Fruit fly (Drosophila melanogaster): ENCODE results near the gene CG32192.

Gene CG32192

DNA sequence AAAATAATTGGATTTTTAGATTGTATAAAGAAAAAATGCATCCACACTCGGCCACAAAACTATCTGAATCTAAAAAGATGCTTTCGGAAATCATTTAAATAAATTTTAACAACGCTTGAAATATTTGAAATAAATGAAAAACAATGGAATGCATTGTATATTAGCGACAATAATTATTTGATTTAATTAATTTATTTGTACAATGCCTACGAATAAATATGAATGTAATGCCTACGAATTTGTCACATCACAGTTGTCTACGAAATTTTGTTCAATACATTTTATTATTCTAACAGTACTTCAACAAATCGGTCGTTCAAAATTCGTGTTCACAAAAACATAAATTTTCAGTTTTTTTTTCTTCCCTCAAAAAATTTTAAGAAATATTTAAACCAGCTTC, at the start of gene CG32192:
TSS of gene CG32192 (plus strand) at position 301 of the 400 bp plus-strand sequence.
- TF ChIP-seq ovo (GFP tag; optimal IDR thresholded peaks at IDR 0.05) (no peak), CG11617 (GFP tag; optimal IDR thresholded peaks at IDR 0.05) (no peak), Crg-1 (GFP tag; optimal IDR thresholded peaks at IDR 0.05) (no peak), Clk (GFP tag; optimal IDR thresholded peaks at IDR 0.05) (no peak), tj (GFP tag; optimal IDR thresholded peaks at IDR 0.05) (no peak), CG7045 (GFP tag; optimal IDR thresholded peaks at IDR 0.05) (no peak), kay (GFP tag; ENCODE audit: borderline replicate concordance) (no peak), CG7101 (tag; optimal IDR thresholded peaks at IDR 0.05) (no peak), Hr96 (GFP tag; optimal IDR thresholded peaks at IDR 0.05) (no peak), CG5204 (GFP tag; optimal IDR thresholded peaks at IDR 0.05) (no peak)

DNA sequence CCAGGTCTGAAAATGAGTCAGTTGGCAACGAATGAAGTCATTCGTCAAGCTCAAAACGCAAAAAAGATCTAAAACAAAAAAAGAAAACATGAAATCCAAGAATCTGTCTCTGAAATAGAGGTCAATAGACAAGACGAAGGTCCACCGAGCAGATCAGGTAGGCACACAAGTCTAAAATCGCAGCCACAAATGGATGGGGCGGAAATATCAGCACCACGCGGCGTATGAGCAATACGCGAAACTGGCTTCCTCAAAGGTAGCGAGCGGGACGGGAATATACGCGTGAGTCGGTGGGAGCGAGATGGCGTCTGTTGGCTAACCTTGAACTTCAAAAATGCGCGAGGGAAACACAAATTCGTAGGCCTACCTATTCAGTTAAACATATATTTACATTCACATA, 49.1 kb upstream of the CG32192 start:
- no peak for TF ChIP-seq Clk (GFP tag; optimal IDR thresholded peaks at IDR 0.05)
- no peak for TF ChIP-seq Mnt (GFP tag; optimal IDR thresholded peaks at IDR 0.05)
- no peak for TF ChIP-seq kay (GFP tag; ENCODE audit: borderline replicate concordance)
- no peak for TF ChIP-seq bab1 (GFP tag; optimal IDR thresholded peaks at IDR 0.05)
- no peak for TF ChIP-seq CG14711 (tag; optimal IDR thresholded peaks at IDR 0.05)
- TF ChIP-seq CG7101 (tag; optimal IDR thresholded peaks at IDR 0.05), result no peak
- no peak for TF ChIP-seq toe (GFP tag; optimal IDR thresholded peaks at IDR 0.05)
- no peak for TF ChIP-seq ovo (GFP tag; optimal IDR thresholded peaks at IDR 0.05)
- TF ChIP-seq CG5204 (GFP tag; optimal IDR thresholded peaks at IDR 0.05), result no peak

DNA sequence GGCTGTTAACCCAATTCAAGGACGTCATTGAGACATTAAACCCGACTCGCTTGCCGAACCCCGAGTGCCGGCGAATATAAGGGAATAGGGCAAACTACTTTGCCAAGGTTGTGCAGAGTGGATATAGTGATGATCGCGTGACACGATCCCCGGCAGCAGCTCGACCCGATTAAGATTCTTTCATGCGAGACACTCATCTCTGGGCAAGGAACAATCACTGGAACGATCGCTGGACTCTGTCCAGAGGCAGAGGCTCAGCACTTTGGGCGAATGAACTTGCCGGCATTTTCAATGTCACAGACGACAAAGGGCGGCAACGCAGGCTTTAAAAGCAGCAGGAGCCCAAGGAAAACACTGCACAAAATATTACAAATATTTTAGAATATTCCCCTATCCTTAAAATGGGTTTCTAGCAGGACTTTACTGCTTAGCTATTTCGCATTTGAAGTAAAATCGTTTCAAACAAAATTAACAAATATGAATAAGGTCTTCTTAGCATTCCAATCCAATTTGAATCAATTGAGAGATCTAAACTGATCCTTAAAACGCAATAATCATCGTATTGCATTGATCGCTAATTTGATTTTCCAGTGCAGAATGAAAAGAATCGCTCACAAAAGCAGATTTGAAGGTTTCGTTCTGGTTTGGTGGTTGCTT, 48.1 kb upstream of the CG32192 start:
- TF ChIP-seq CG11617 (GFP tag; optimal IDR thresholded peaks at IDR 0.05), result no peak
- no peak for TF ChIP-seq pad (GFP tag; optimal IDR thresholded peaks at IDR 0.05)
- no peak for TF ChIP-seq CG14711 (tag; optimal IDR thresholded peaks at IDR 0.05)
- no peak for TF ChIP-seq toe (GFP tag; optimal IDR thresholded peaks at IDR 0.05)
- TF ChIP-seq tj (GFP tag; optimal IDR thresholded peaks at IDR 0.05), result no peak

DNA sequence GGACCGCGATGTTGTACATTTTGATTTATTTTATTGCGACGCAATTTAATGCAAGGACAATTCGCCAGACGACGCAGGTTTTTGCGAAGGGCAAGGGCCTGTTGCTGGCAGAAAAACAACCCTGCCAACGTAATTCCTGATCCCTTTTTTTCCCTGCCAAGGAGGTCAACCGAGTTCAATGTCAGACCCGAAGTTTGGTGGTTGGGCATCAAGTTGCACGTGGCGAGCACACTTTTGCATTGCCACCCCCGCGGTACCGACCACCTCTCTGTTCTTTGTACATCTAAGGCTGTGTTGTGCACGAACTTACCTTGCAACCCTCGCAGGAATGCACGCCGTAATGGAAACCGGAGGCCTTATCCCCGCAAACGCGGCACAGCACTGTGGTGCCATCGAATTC, 47.5 kb upstream of the CG32192 start:
- TF ChIP-seq CG1620 (GFP tag; optimal IDR thresholded peaks at IDR 0.05) (no peak), Mnt (GFP tag; optimal IDR thresholded peaks at IDR 0.05) (no peak), CG33017 (tag; optimal IDR thresholded peaks at IDR 0.05) (no peak), CG11617 (GFP tag; optimal IDR thresholded peaks at IDR 0.05) (no peak), kay (GFP tag; ENCODE audit: borderline replicate concordance) (no peak), CG7045 (GFP tag; optimal IDR thresholded peaks at IDR 0.05) (no peak), cnc (optimal IDR thresholded peaks at IDR 0.05) (no peak), Clk (GFP tag; optimal IDR thresholded peaks at IDR 0.05) (no peak), CG14711 (tag; optimal IDR thresholded peaks at IDR 0.05) (no peak), CG12768 (GFP tag; optimal IDR thresholded peaks at IDR 0.05) (no peak), pad (GFP tag; optimal IDR thresholded peaks at IDR 0.05) (no peak), CG5204 (GFP tag; optimal IDR thresholded peaks at IDR 0.05) (no peak), Hr96 (GFP tag; optimal IDR thresholded peaks at IDR 0.05) (no peak), ovo (GFP tag; optimal IDR thresholded peaks at IDR 0.05) (no peak), tj (GFP tag; optimal IDR thresholded peaks at IDR 0.05) (no peak), Crg-1 (GFP tag; optimal IDR thresholded peaks at IDR 0.05) (no peak), CG7101 (tag; optimal IDR thresholded peaks at IDR 0.05) (no peak), bab1 (GFP tag; optimal IDR thresholded peaks at IDR 0.05) (no peak), cic (GFP tag; optimal IDR thresholded peaks at IDR 0.05) (no peak), toe (GFP tag; optimal IDR thresholded peaks at IDR 0.05) (no peak)

DNA sequence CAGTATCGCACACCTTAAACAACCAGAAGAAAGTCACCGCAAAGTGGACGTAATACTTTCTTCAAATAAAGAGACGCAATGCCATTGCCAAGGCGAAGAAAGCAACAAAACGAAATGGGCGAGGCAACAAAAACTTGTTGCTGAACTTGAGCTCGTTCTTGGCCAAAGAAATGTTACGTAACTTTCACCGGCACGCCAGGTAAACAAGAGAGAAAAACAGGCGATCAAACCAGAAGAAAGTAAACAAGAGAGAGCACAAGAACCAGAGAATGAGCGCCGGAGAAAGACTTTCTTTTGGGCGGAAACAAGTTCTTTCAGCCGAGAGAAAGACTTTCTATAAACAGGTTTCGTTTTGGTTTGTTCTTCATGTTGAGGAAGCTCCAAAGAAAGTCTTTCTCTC, 46.8 kb upstream of the CG32192 start:
- TF ChIP-seq cnc (optimal IDR thresholded peaks at IDR 0.05), result no peak
- TF ChIP-seq CG14711 (tag; optimal IDR thresholded peaks at IDR 0.05), result no peak
- TF ChIP-seq kay (GFP tag; ENCODE audit: borderline replicate concordance), result no peak
- no peak for TF ChIP-seq toe (GFP tag; optimal IDR thresholded peaks at IDR 0.05)
- no peak for TF ChIP-seq Hr96 (GFP tag; optimal IDR thresholded peaks at IDR 0.05)
- no peak for TF ChIP-seq CG5204 (GFP tag; optimal IDR thresholded peaks at IDR 0.05)
- no peak for TF ChIP-seq CG12768 (GFP tag; optimal IDR thresholded peaks at IDR 0.05)
- no peak for TF ChIP-seq bab1 (GFP tag; optimal IDR thresholded peaks at IDR 0.05)
- no peak for TF ChIP-seq CG1620 (GFP tag; optimal IDR thresholded peaks at IDR 0.05)
- no peak for TF ChIP-seq ovo (GFP tag; optimal IDR thresholded peaks at IDR 0.05)
- TF ChIP-seq CG11617 (GFP tag; optimal IDR thresholded peaks at IDR 0.05), result no peak
- TF ChIP-seq Crg-1 (GFP tag; optimal IDR thresholded peaks at IDR 0.05), result no peak
- no peak for TF ChIP-seq pad (GFP tag; optimal IDR thresholded peaks at IDR 0.05)

DNA sequence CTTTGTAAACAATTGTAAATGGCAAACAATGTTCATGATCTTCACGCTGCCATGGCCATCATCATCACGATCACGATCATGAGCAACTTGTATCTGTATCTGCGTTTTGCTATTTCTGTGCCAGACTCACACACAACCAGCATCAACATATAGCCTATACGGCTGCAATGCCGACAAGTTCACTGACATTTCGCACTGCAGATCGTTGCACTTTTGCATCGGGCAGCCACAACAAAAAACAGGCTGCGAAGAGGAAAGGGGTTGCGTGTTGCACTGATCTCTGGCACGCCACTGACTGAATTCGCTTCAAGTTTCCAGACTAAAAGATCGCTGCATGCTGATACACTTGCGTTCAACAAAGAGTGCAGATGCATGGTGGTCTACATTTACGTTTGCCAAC, 46.4 kb upstream of the CG32192 start:
- TF ChIP-seq Hr96 (GFP tag; optimal IDR thresholded peaks at IDR 0.05) (no peak), toe (GFP tag; optimal IDR thresholded peaks at IDR 0.05) (no peak), kay (GFP tag; ENCODE audit: borderline replicate concordance) (no peak), bab1 (GFP tag; optimal IDR thresholded peaks at IDR 0.05) (no peak), ovo (GFP tag; optimal IDR thresholded peaks at IDR 0.05) (no peak), cnc (optimal IDR thresholded peaks at IDR 0.05) (no peak), Crg-1 (GFP tag; optimal IDR thresholded peaks at IDR 0.05) (no peak), tj (GFP tag; optimal IDR thresholded peaks at IDR 0.05) (no peak)

DNA sequence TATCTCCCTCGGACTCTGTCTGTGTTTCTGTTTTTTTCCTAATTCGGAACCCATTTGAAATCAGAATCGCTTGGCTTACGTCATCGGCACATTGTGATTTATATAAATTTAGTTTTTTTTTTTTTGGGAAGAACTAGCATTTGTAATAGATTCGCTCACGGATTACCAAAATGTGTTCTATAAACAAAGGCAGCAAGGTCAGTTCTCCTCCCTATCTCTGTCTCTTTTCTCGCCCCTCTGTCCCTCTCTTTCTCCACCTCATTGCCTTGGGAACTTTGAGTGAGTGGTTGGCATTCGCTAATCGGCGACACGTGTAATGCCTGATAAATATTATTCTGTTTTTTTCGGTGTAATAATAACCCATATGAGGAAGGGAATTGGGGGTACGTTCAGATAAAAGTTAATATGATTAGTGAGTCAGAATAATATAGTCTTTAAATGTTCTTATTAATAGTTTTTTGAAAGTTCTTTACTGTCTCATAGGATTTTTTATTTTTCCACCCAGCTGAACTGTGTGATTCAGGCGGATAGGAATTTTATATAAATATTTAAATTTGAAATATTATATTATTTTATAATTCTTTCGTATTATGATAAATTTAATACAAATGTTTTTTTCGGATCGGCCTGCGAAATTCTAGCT, 45.4 kb upstream of the CG32192 start:
- TF ChIP-seq CG11617 (GFP tag; optimal IDR thresholded peaks at IDR 0.05) (no peak), kay (GFP tag; ENCODE audit: borderline replicate concordance) (peak; percentile 54)
